Worm (Caenorhabditis elegans) whole organism, L1 larva: ENCODE data around the gene ins-8.

Source experiments
- alr-1 ChIP-seq: fragments of 200-800 bp; sonication (Bioruptor generic); optimal IDR thresholded peaks from 2 replicates; lab custom pipeline; 2018; ENCODE audit warnings: borderline replicate concordance, mild to moderate bottlenecking, missing genetic modification characterization, missing compliant biosample characterization
- aly-2 ChIP-seq: fragments of 150-350 bp; optimal IDR thresholded peaks from 2 replicates; lab custom pipeline; 2014; ENCODE audit warnings: missing biosample characterization, missing genetic modification characterization
- blmp-1 ChIP-seq: fragments of 150-350 bp; optimal IDR thresholded peaks from 2 replicates; lab custom pipeline; 2014; ENCODE audit warnings: missing biosample characterization, missing genetic modification characterization
- elt-3 ChIP-seq, 6 experiments: fragments of 150-350 bp in 1 of 6; sonication (generic microtip); optimal IDR thresholded peaks; 2 replicates each; lab custom pipeline; 2017 to 2018; ENCODE audit warnings: missing biosample characterization in 6 of 6, missing genetic modification characterization in 6 of 6, inconsistent platforms in 1 of 6
- jun-1 ChIP-seq: fragments of 150-350 bp; optimal IDR thresholded peaks from 2 replicates; lab custom pipeline; 2014; ENCODE audit warnings: missing biosample characterization, missing genetic modification reagents, missing genetic modification characterization
- lin-14 ChIP-seq: fragments of 200-800 bp; sonication (Bioruptor generic); optimal IDR thresholded peaks from 2 replicates; lab custom pipeline; 2018; ENCODE audit warnings: mild to moderate bottlenecking, missing genetic modification characterization, moderate library complexity, missing compliant biosample characterization
- lsy-2 ChIP-seq, 2 experiments: fragments of 150-350 bp; optimal IDR thresholded peaks; 2 replicates each; lab custom pipeline; 2014; ENCODE audit warnings: missing biosample characterization in 2 of 2, missing genetic modification characterization in 2 of 2
- nhr-84 ChIP-seq: sonication (generic microtip); optimal IDR thresholded peaks from 2 replicates; lab custom pipeline; 2017; ENCODE audit warnings: missing biosample characterization, missing genetic modification characterization
- zip-4 ChIP-seq: fragments of 200-800 bp; sonication (Bioruptor generic); optimal IDR thresholded peaks from 2 replicates; lab custom pipeline; 2018; ENCODE audit warnings: mild to moderate bottlenecking, missing genetic modification characterization, moderate library complexity, missing compliant biosample characterization

DNA sequence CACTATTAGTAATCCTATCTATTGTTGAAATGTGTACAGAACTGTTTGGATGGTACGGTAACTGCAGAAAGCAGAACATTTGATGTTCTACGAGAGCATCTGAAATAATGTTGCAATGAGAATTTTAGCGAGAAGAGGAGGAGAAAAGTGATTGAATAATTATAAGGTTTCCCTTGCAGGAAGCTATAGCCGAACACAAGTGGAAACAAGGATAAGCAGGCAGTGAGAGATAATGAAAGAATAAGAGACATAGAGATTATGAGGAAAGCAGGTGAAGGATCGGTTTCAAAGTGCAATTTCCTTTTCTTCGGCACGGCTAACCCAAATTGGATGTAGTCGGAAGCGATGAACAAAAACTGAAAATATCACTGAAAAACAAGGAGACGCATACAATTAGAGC, 38.8 kb downstream of the ins-8 start, which contains the start of gene del-2:
- TF ChIP-seq nhr-84 = no peak
- no peak for TF ChIP-seq jun-1
- TF ChIP-seq blmp-1 (tag; lab: Kevin White, UChicago) = no peak
- no peak for TF ChIP-seq alr-1
- TF ChIP-seq zip-4 = no peak
- no peak for TF ChIP-seq elt-3 (tag; optimal IDR thresholded peaks at IDR 0.05; lab: Kevin White, UChicago)
- TF ChIP-seq aly-2 = no peak
- no peak for TF ChIP-seq lin-14 (GFP tag; lab: Kevin White, UChicago)
- no peak for TF ChIP-seq lsy-2 (tag; optimal IDR thresholded peaks at IDR 0.05; lab: Kevin White, UChicago)
